Worm (Caenorhabditis elegans) whole organism, early embryonic: ENCODE results near the gene tmem-24.

ENCODE experiments used
- B0310.2 ChIP-seq: sonication (generic microtip); optimal IDR thresholded peaks from 2 replicates; lab custom pipeline; 2016; ENCODE audit warnings: mild to moderate bottlenecking, missing genetic modification characterization, missing compliant biosample characterization
- F13C5.2 ChIP-seq: sonication (generic microtip); optimal IDR thresholded peaks from 2 replicates; lab custom pipeline; 2017; ENCODE audit warnings: mild to moderate bottlenecking, missing genetic modification characterization, inconsistent platforms, missing compliant biosample characterization
- ama-1 ChIP-seq: fragments of 150-350 bp; optimal IDR thresholded peaks from 2 replicates; lab custom pipeline; 2014
- ceh-13 ChIP-seq: fragments of 200-800 bp; sonication (Bioruptor generic); optimal IDR thresholded peaks from 2 replicates; lab custom pipeline; 2018; ENCODE audit warnings: mild to moderate bottlenecking, missing genetic modification characterization, missing compliant biosample characterization
- ets-7 ChIP-seq: sonication (generic microtip); optimal IDR thresholded peaks from 2 replicates; lab custom pipeline; 2016; ENCODE audit warnings: missing genotype, missing genetic modification characterization, missing compliant biosample characterization
- flt-1 ChIP-seq: fragments of 200-800 bp; sonication (Bioruptor generic); IDR thresholded peaks from 2 replicates; pipeline ENCODE4 v1.3.6; 2022; ENCODE audit warnings: missing genetic modification characterization, missing compliant biosample characterization
- pes-1 ChIP-seq: fragments of 200-800 bp; sonication (Bioruptor generic); IDR thresholded peaks from 2 replicates; pipeline ENCODE4 v1.3.6; 2022; ENCODE audit warnings: missing genetic modification reagents, missing genetic modification characterization, missing compliant biosample characterization
- tbx-11 ChIP-seq: fragments of 200-800 bp; sonication (Bioruptor generic); IDR thresholded peaks from 2 replicates; pipeline ENCODE4 v1.3.6; 2022; ENCODE audit warnings: missing genetic modification characterization, missing compliant biosample characterization

DNA sequence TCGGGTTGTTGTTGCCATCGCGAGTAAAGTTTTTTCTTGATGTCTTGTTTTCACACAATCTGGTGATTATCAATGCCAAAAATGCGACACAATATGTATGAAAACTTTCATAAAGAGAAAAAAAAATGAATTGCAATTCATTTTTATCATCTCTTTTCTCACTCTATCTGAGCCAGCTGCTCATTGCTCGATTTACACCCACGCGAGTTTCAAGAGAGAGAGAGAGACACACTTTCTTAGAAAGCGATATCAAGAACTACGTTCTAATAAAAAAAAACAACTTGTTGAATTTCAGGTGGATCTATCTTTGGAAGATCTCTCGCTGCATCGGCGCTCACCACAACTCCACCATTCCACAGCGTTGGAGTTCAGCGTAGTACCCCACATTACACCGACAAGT lies 42.1 kb downstream of the tmem-24 start:
- TF ChIP-seq flt-1 (no peak), ama-1 (lab: Kevin White, UChicago) (no peak), pes-1 (GFP tag; lab: Robert Waterston, UW) (no peak), B0310.2 (tag; lab: Kevin White, UChicago) (no peak), ceh-13 (GFP tag; lab: Kevin White, UChicago) (no peak), tbx-11 (no peak), F13C5.2 (tag; lab: Kevin White, UChicago) (no peak), ets-7 (tag; lab: Kevin White, UChicago) (no peak)
